Worm (Caenorhabditis elegans): Measurements from ENCODE around the gene lit-1.

The lit-1 gene

ce11 chrIII:13741410-13741809 is 39.6 kb downstream of the lit-1 start:
- TF ChIP-seq hlh-4 (tag; optimal IDR thresholded peaks at IDR 0.05) (no peak), efl-3 (GFP tag; optimal IDR thresholded peaks at IDR 0.05) (no peak), blmp-1 (tag; optimal IDR thresholded peaks at IDR 0.05) (no peak), irx-1 (tag; optimal IDR thresholded peaks at IDR 0.05) (no peak), C16A3.4 (tag; optimal IDR thresholded peaks at IDR 0.05) (no peak), unc-98 (GFP tag; IDR thresholded peaks at IDR 0.05) (no peak), lin-13 (GFP tag; optimal IDR thresholded peaks at IDR 0.05) (no peak), sox-4 (tag; optimal IDR thresholded peaks at IDR 0.05) (no peak), ces-1 (GFP tag; optimal IDR thresholded peaks at IDR 0.05) (no peak), xbp-1 (tag; optimal IDR thresholded peaks at IDR 0.05) (no peak)

DNA sequence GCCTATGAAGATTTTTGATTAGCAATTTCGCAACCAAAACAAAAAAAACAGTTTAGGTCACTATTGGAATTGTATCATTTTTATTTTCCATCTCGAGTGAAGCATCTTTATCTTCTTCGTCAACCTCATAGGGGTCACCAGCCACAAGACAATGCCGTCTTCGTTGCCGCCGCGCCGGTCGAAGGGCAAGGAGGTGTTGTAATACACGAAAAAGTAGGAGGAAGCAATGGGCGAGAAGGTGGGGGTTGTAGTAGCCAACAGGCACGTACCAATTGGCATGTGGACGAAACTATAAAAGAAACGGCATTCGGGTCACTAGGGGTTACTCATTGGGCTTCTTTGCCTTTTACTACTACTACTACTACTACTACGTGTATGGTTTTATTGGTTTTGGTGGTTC is 40.2 kb downstream of the lit-1 start:
- no peak for TF ChIP-seq snpc-4 (tag; optimal IDR thresholded peaks at IDR 0.05)
- no peak for TF ChIP-seq Y116A8C.19 (tag; optimal IDR thresholded peaks at IDR 0.05; ENCODE audit: borderline replicate concordance)
- TF ChIP-seq F16B12.6 (tag; optimal IDR thresholded peaks at IDR 0.05) = no peak
- TF ChIP-seq dsc-1 (tag; optimal IDR thresholded peaks at IDR 0.05) = no peak
- TF ChIP-seq ceh-82 (tag; optimal IDR thresholded peaks at IDR 0.05) = no peak
- TF ChIP-seq irx-1 (tag; optimal IDR thresholded peaks at IDR 0.05) = no peak
- TF ChIP-seq aha-1 (tag; optimal IDR thresholded peaks at IDR 0.05) = no peak
- no peak for TF ChIP-seq unc-130 (tag; optimal IDR thresholded peaks at IDR 0.05)
- no peak for TF ChIP-seq ceh-88 (GFP tag; IDR thresholded peaks at IDR 0.05)
- no peak for TF ChIP-seq ama-1 (optimal IDR thresholded peaks at IDR 0.05)
- TF ChIP-seq elt-2 (tag; optimal IDR thresholded peaks at IDR 0.05) = no peak
- no peak for TF ChIP-seq ztf-4 (tag; optimal IDR thresholded peaks at IDR 0.05)
- no peak for TF ChIP-seq jun-1 (tag; optimal IDR thresholded peaks at IDR 0.05)
- TF ChIP-seq lin-13 (GFP tag; optimal IDR thresholded peaks at IDR 0.05) = no peak
- TF ChIP-seq C04F5.9 (tag; optimal IDR thresholded peaks at IDR 0.05) = no peak
- TF ChIP-seq xbp-1 (tag; optimal IDR thresholded peaks at IDR 0.05) = no peak
- TF ChIP-seq blmp-1 (tag; optimal IDR thresholded peaks at IDR 0.05) = no peak
- TF ChIP-seq mep-1 (tag; optimal IDR thresholded peaks at IDR 0.05) = no peak
- TF ChIP-seq zag-1 (tag; optimal IDR thresholded peaks at IDR 0.05) = no peak

- TF ChIP-seq nhr-237 (tag; optimal IDR thresholded peaks at IDR 0.05) (no peak), mab-9 (GFP tag; IDR thresholded peaks at IDR 0.05) (no peak), pag-3 (tag; optimal IDR thresholded peaks at IDR 0.05; ENCODE audit: borderline replicate concordance, insufficient read depth) (no peak), egl-13 (tag; optimal IDR thresholded peaks at IDR 0.05) (no peak)
These were observed 42.1 kb downstream of the lit-1 start, which contains the start of gene tyr-2 for ce11 chrIII:13743922-13744321. Gene tyr-2, plus strand, starts transcription at chrIII:13744222.

DNA sequence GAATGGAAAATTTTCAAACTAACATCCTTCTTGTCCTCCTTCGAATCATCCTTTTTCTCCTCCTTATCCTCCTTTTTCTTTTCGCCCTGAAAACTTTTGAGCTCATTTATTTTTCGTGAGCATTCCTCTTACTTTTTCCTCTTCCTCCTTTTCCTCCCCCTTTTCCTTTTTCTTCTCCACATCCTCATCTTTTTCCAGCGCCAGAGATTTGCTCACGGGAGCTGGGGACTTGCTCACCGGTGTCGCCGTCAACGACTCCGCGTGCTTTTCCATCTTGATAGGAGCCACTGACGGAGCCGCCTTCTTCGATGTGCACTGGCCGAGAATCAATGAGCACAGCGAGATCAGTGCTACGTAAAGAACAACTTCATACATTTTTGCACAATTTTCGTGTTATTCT is 46.5 kb downstream of the lit-1 start, which contains the start of gene K08E3.2:
Gene K08E3.2, minus strand, starts transcription at position 375 of the 400 bp plus-strand sequence.
- TF ChIP-seq fos-1 (tag; optimal IDR thresholded peaks at IDR 0.05) (no peak), elt-2 (tag; optimal IDR thresholded peaks at IDR 0.05) (no peak), hpl-2 (GFP tag; optimal IDR thresholded peaks at IDR 0.05) (no peak), unc-98 (GFP tag; IDR thresholded peaks at IDR 0.05) (no peak), ama-1 (optimal IDR thresholded peaks at IDR 0.05) (no peak), sup-37 (GFP tag; optimal IDR thresholded peaks at IDR 0.05) (no peak), ces-1 (GFP tag; optimal IDR thresholded peaks at IDR 0.05) (no peak), tbx-2 (tag; optimal IDR thresholded peaks at IDR 0.05) (no peak), tlp-1 (tag; optimal IDR thresholded peaks at IDR 0.05) (no peak), nhr-20 (tag; optimal IDR thresholded peaks at IDR 0.05) (no peak), nhr-237 (tag; optimal IDR thresholded peaks at IDR 0.05) (no peak), mab-9 (GFP tag; IDR thresholded peaks at IDR 0.05) (no peak), pqm-1 (tag; optimal IDR thresholded peaks at IDR 0.05) (no peak), lin-15B (tag; optimal IDR thresholded peaks at IDR 0.05) (no peak), ceh-63 (GFP tag; optimal IDR thresholded peaks at IDR 0.05) (no peak), alr-1 (tag; optimal IDR thresholded peaks at IDR 0.05; ENCODE audit: borderline replicate concordance) (no peak)

Measured in whole organism, L1 larva.